Fruit fly (Drosophila melanogaster): Measurements from ENCODE around the gene AdamTS-B.
A peak's percentile ranks its signal among the peaks of the same experiment; 100 is the strongest.

AdamTS-B gene

DNA sequence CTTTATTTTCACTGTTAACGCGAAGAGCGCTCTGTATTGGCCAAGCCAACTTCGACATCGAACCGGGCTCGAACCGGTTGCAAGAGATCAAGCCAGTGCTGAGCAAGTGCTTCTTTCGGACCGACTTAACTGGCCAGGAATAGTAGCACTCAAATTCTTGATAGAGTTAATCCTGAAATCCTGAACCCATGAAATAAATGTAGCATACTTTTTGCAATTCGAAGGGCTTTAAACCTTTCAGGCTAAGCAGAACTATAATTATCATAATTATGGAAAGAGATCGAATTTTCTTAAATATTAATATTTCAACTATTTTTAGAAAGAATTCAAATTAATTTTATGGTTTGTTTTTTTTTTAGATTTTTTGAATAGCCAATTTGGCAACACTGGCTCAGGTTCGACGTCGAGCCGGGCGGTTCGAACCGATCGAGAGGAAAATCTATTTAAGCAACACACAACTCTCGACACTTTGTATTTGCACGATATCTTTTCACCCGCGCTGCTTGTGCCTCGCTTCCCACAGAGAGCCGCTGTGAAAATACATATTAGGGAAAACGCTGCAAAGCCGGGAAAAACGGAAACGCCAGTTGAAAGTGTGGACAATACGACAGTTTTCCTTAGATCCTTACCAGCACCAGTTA, at the start of gene AdamTS-B:
Gene AdamTS-B, plus strand, starts transcription at position 471 of the 641 bp plus-strand sequence.
- TF ChIP-seq CG17829 (tag; optimal IDR thresholded peaks at IDR 0.05): peak; percentile 19
- TF ChIP-seq ATbp (GFP tag; optimal IDR thresholded peaks at IDR 0.05): peak; percentile 10
- TF ChIP-seq CG2116 (GFP tag; optimal IDR thresholded peaks at IDR 0.05): peak; percentile 21
- TF ChIP-seq Gug (GFP tag; IDR thresholded peaks at IDR 0.05): no peak
- peak; percentile 16 for TF ChIP-seq tio (GFP tag; optimal IDR thresholded peaks at IDR 0.05)
- peak; percentile 36 for TF ChIP-seq grau (tag; optimal IDR thresholded peaks at IDR 0.05)
- TF ChIP-seq hth (optimal IDR thresholded peaks at IDR 0.05): no peak
- peak; percentile 13 for TF ChIP-seq Elba2 (GFP tag; optimal IDR thresholded peaks at IDR 0.05)
- peak; percentile 65 for TF ChIP-seq CG30403 (GFP tag; optimal IDR thresholded peaks at IDR 0.05)
- TF ChIP-seq Hmr (GFP tag; optimal IDR thresholded peaks at IDR 0.05): peak; percentile 28
- peak; percentile 53 for TF ChIP-seq CG7839 (tag; optimal IDR thresholded peaks at IDR 0.05)
- TF ChIP-seq Fer1 (GFP tag; optimal IDR thresholded peaks at IDR 0.05): peak; percentile 59
- peak; percentile 56 for TF ChIP-seq Ptx1 (GFP tag; IDR thresholded peaks at IDR 0.05)
- peak; percentile 18 for TF ChIP-seq Med (GFP tag)
- TF ChIP-seq Ssrp (tag; optimal IDR thresholded peaks at IDR 0.05): peak; percentile 63
- TF ChIP-seq H2.0 (GFP tag; IDR thresholded peaks at IDR 0.05): peak; percentile 22; the same call in 1 of the 2 replicates
- TF ChIP-seq Rfx (GFP tag; IDR thresholded peaks at IDR 0.05): peak; percentile 68
- peak; percentile 9 for TF ChIP-seq caup (GFP tag; optimal IDR thresholded peaks at IDR 0.05; ENCODE audit: severe bottlenecking)
- peak; percentile 56; the same call in 1 of the 2 replicates for TF ChIP-seq Atf6 (GFP tag; IDR thresholded peaks at IDR 0.05)
- TF ChIP-seq CG6689 (GFP tag; IDR thresholded peaks at IDR 0.05): peak; percentile 54
- TF ChIP-seq Camta (GFP tag; optimal IDR thresholded peaks at IDR 0.05): no peak
- TF ChIP-seq Dfd (GFP tag; optimal IDR thresholded peaks at IDR 0.05): no peak
- TF ChIP-seq Bgb (GFP tag; IDR thresholded peaks at IDR 0.05; ENCODE audit: partially characterized antibody): 0 out of 2 replicates have a peak, but pooled peaks have one; percentile 35
- TF ChIP-seq CG1024 (GFP tag; IDR thresholded peaks at IDR 0.05): no peak
- peak; percentile 58 for TF ChIP-seq Ets65A (GFP tag)
- TF ChIP-seq CG10267 (tag; optimal IDR thresholded peaks at IDR 0.05): peak; percentile 41
- TF ChIP-seq Hr51 (GFP tag; optimal IDR thresholded peaks at IDR 0.05): peak in 1 of 2 experiments; percentile 65
- TF ChIP-seq HmgD (GFP tag; optimal IDR thresholded peaks at IDR 0.05): no peak
- TF ChIP-seq disco-r (GFP tag; optimal IDR thresholded peaks at IDR 0.05): no peak
- TF ChIP-seq tgo (GFP tag; IDR thresholded peaks at IDR 0.05): peak; percentile 65; the same call in 2 of the 3 replicates
- TF ChIP-seq Dbx (GFP tag; IDR thresholded peaks at IDR 0.05): no peak
- TF ChIP-seq CG18262 (tag; optimal IDR thresholded peaks at IDR 0.05): peak; percentile 42
- TF ChIP-seq fd96Cb (tag; optimal IDR thresholded peaks at IDR 0.05): peak; percentile 22
- no peak for TF ChIP-seq sima (GFP tag; optimal IDR thresholded peaks at IDR 0.05)
- TF ChIP-seq CG10543 (GFP tag; optimal IDR thresholded peaks at IDR 0.05): peak; percentile 33
- peak; percentile 9 for TF ChIP-seq sug (tag; optimal IDR thresholded peaks at IDR 0.05)
- peak; percentile 32 for TF ChIP-seq gsb-n (tag; optimal IDR thresholded peaks at IDR 0.05)
- TF ChIP-seq Oli (tag; optimal IDR thresholded peaks at IDR 0.05): peak; percentile 52
- peak; percentile 17 for TF ChIP-seq Usf (GFP tag; optimal IDR thresholded peaks at IDR 0.05)
- TF ChIP-seq CG12659 (GFP tag; optimal IDR thresholded peaks at IDR 0.05): peak; percentile 41
- TF ChIP-seq CG7556 (GFP tag; optimal IDR thresholded peaks at IDR 0.05): peak; percentile 49
- TF ChIP-seq E2f1 (GFP tag; IDR thresholded peaks at IDR 0.05): peak; percentile 37; the same call in 1 of the 2 replicates
- TF ChIP-seq CG16813 (GFP tag; IDR thresholded peaks at IDR 0.05; ENCODE audit: partially characterized antibody): no peak
- peak; percentile 34; the same call in 1 of the 2 replicates for TF ChIP-seq seq (GFP tag; IDR thresholded peaks at IDR 0.05)
- no peak for TF ChIP-seq eyg (GFP tag; optimal IDR thresholded peaks at IDR 0.05)
- 0 out of 3 replicates have a peak, but pooled peaks have one; percentile 51 for TF ChIP-seq so (GFP tag; IDR thresholded peaks at IDR 0.05)
- no peak for TF ChIP-seq corto (GFP tag; optimal IDR thresholded peaks at IDR 0.05)
- TF ChIP-seq CG1233 (GFP tag; optimal IDR thresholded peaks at IDR 0.05): peak; percentile 49
- TF ChIP-seq zfh1 (GFP tag; IDR thresholded peaks at IDR 0.05): peak; percentile 40; the same call in 1 of the 3 replicates
